Worm (Caenorhabditis elegans) whole organism, midembryonic: ENCODE measurements around the gene sfxn-1.3.
"Not testable (repeated sequence)": the region's sequence is repeated elsewhere in the genome, so short reads cannot be mapped to it uniquely, and the experiment has no call there.

Experiments used
- T22C8.4 ChIP-seq: fragments of 200-800 bp; sonication (Bioruptor generic); IDR thresholded peaks from 2 replicates; pipeline ENCODE4 v1.3.6; 2022; ENCODE audit warnings: missing genetic modification characterization, missing compliant biosample characterization
- cog-1 ChIP-seq: sonication (generic microtip); optimal IDR thresholded peaks from 2 replicates; lab custom pipeline; 2016; ENCODE audit warnings: missing genetic modification characterization, missing compliant biosample characterization
- flt-1 ChIP-seq: fragments of 200-800 bp; sonication (Bioruptor generic); IDR thresholded peaks from 2 replicates; pipeline ENCODE4 v1.3.6; 2022; ENCODE audit warnings: missing genetic modification characterization, missing compliant biosample characterization
- klf-2 ChIP-seq: fragments of 200-800 bp; sonication (Bioruptor generic); conservative IDR thresholded peaks from 2 replicates; pipeline ENCODE4 v1.3.6; 2022; ENCODE audit warnings: missing genetic modification reagents, missing genetic modification characterization, missing compliant biosample characterization
- med-1 ChIP-seq: sonication (generic microtip); optimal IDR thresholded peaks from 2 replicates; lab custom pipeline; 2017; ENCODE audit warnings: missing genetic modification characterization, mild to moderate bottlenecking, missing compliant biosample characterization, antibody characterized with exemption, missing genetic modification reagents; ENCODE audit not compliant: insufficient read depth
- ref-1 ChIP-seq: fragments of 200-800 bp; sonication (Bioruptor generic); conservative IDR thresholded peaks from 2 replicates; pipeline ENCODE4 v1.3.6; 2022; ENCODE audit warnings: missing genetic modification reagents, missing genetic modification characterization, missing compliant biosample characterization
- tab-1 ChIP-seq: fragments of 200-800 bp; sonication (Bioruptor generic); IDR thresholded peaks from 2 replicates; pipeline ENCODE4 v1.3.6; 2022; ENCODE audit warnings: missing genetic modification characterization, missing compliant biosample characterization
- ztf-23 ChIP-seq: fragments of 200-800 bp; sonication (Bioruptor generic); IDR thresholded peaks from 2 replicates; pipeline ENCODE4 v1.3.6; 2022; ENCODE audit warnings: missing genetic modification reagents, missing genetic modification characterization, missing compliant biosample characterization
- ztf-29 ChIP-seq: fragments of 200-800 bp; sonication (Bioruptor generic); IDR thresholded peaks from 2 replicates; pipeline ENCODE4 v1.3.6; 2022; ENCODE audit warnings: missing genetic modification reagents, missing genetic modification characterization, missing compliant biosample characterization

The sfxn-1.3 gene

ce11 chrV:15721431-15721830, 5.2 kb upstream of the sfxn-1.3 start:
- no peak for TF ChIP-seq ref-1 (GFP tag; lab: Robert Waterston, UW)
- no peak for TF ChIP-seq ztf-29
- no peak for TF ChIP-seq klf-2
- TF ChIP-seq ztf-23 (GFP tag; lab: Robert Waterston, UW), result no peak
- no peak for TF ChIP-seq flt-1 (GFP tag; lab: Robert Waterston, UW)
- TF ChIP-seq med-1 (GFP tag; lab: Kevin White, UChicago), result no peak

- TF ChIP-seq T22C8.4 (no peak), ref-1 (GFP tag; lab: Robert Waterston, UW) (no peak), med-1 (GFP tag; lab: Kevin White, UChicago) (no peak)
These were observed 4.8 kb upstream of the sfxn-1.3 start, which contains the start of gene srh-140 for ce11 chrV:15721888-15722287. TSS of gene srh-140 (plus strand) at chrV:15722188.

ce11 chrV:15730459-15730858, 3.8 kb downstream of the sfxn-1.3 start, which contains the start of gene Y6E2A.10:
TSS of gene Y6E2A.10 (minus strand) at chrV:15730559.
- no peak for TF ChIP-seq ztf-29
- TF ChIP-seq cog-1 (tag; lab: Kevin White, UChicago), result no peak
- TF ChIP-seq T22C8.4, result no peak
- TF ChIP-seq klf-2, result no peak
- no peak for TF ChIP-seq flt-1 (GFP tag; lab: Robert Waterston, UW)
- no peak for TF ChIP-seq med-1 (GFP tag; lab: Kevin White, UChicago)
- TF ChIP-seq ref-1 (GFP tag; lab: Robert Waterston, UW), result no peak
- TF ChIP-seq tab-1 (GFP tag; lab: Robert Waterston, UW), result no peak
- TF ChIP-seq ztf-23 (GFP tag; lab: Robert Waterston, UW), result no peak

ce11 chrV:15732209-15732608, 5.6 kb downstream of the sfxn-1.3 start, which contains the start of gene str-38:
TSS of gene str-38 (minus strand) at chrV:15732309.
- TF ChIP-seq ref-1 (GFP tag; lab: Robert Waterston, UW), result no peak

- TF ChIP-seq T22C8.4 (no peak), cog-1 (tag; lab: Kevin White, UChicago) (no peak), med-1 (GFP tag; lab: Kevin White, UChicago) (no peak), ztf-23 (GFP tag; lab: Robert Waterston, UW) (no peak), ref-1 (GFP tag; lab: Robert Waterston, UW) (no peak), flt-1 (GFP tag; lab: Robert Waterston, UW) (no peak), klf-2 (no peak), tab-1 (GFP tag; lab: Robert Waterston, UW) (no peak), ztf-29 (no peak)
These were observed 6.4 kb downstream of the sfxn-1.3 start for ce11 chrV:15733020-15733419.

ce11 chrV:15733568-15733967, 6.9 kb downstream of the sfxn-1.3 start, which contains the start of gene T23D5.3:
TSS of gene T23D5.3 (minus strand) at chrV:15733668.
- TF ChIP-seq klf-2 (no peak), cog-1 (tag; lab: Kevin White, UChicago) (no peak), T22C8.4 (no peak), flt-1 (GFP tag; lab: Robert Waterston, UW) (no peak), ztf-29 (no peak), med-1 (GFP tag; lab: Kevin White, UChicago) (no peak), ref-1 (GFP tag; lab: Robert Waterston, UW) (no peak), tab-1 (GFP tag; lab: Robert Waterston, UW) (no peak), ztf-23 (GFP tag; lab: Robert Waterston, UW) (no peak)

- TF ChIP-seq ref-1 (GFP tag; lab: Robert Waterston, UW), result no peak
- no peak for TF ChIP-seq ztf-23 (GFP tag; lab: Robert Waterston, UW)
- TF ChIP-seq klf-2, result no peak
- TF ChIP-seq T22C8.4, result no peak
- TF ChIP-seq ztf-29, result no peak
- no peak for TF ChIP-seq flt-1 (GFP tag; lab: Robert Waterston, UW)
- TF ChIP-seq tab-1 (GFP tag; lab: Robert Waterston, UW), result no peak
- TF ChIP-seq cog-1 (tag; lab: Kevin White, UChicago), result no peak
- no peak for TF ChIP-seq med-1 (GFP tag; lab: Kevin White, UChicago)
These were observed 9.1 kb downstream of the sfxn-1.3 start, which contains the start of gene str-27 for ce11 chrV:15735720-15736119. TSS of gene str-27 (minus strand) at chrV:15735820.

ce11 chrV:15741851-15742250, 15.2 kb downstream of the sfxn-1.3 start, which contains the start of gene str-18:
TSS of gene str-18 (minus strand) at chrV:15741951.
- no peak for TF ChIP-seq ztf-23 (GFP tag; lab: Robert Waterston, UW)
- no peak for TF ChIP-seq klf-2
- no peak for TF ChIP-seq ztf-29
- TF ChIP-seq flt-1 (GFP tag; lab: Robert Waterston, UW), result no peak

- TF ChIP-seq med-1 (GFP tag; lab: Kevin White, UChicago); flt-1 (GFP tag; lab: Robert Waterston, UW); T22C8.4: not testable (repeated sequence)
These were observed 17.7 kb downstream of the sfxn-1.3 start, which contains the start of gene str-19 for ce11 chrV:15744366-15744765. TSS of gene str-19 (minus strand) at chrV:15744466.

- not testable (repeated sequence) for TF ChIP-seq ref-1 (GFP tag; lab: Robert Waterston, UW); tab-1 (GFP tag; lab: Robert Waterston, UW); T22C8.4
These were observed 21.7 kb downstream of the sfxn-1.3 start, which contains the start of gene T23D5.8 for ce11 chrV:15748343-15748742. TSS of gene T23D5.8 (minus strand) at chrV:15748443.

ce11 chrV:15750130-15750529, 23.5 kb downstream of the sfxn-1.3 start, which contains the start of gene str-6:
TSS of gene str-6 (minus strand) at chrV:15750230.
- TF ChIP-seq med-1 (GFP tag; lab: Kevin White, UChicago) (no peak), cog-1 (tag; lab: Kevin White, UChicago) (no peak), tab-1 (GFP tag; lab: Robert Waterston, UW) (no peak), klf-2 (no peak), ztf-23 (GFP tag; lab: Robert Waterston, UW) (no peak), ztf-29 (no peak), ref-1 (GFP tag; lab: Robert Waterston, UW) (no peak), flt-1 (GFP tag; lab: Robert Waterston, UW) (no peak), T22C8.4 (no peak)
